Worm (Caenorhabditis elegans) whole organism, midembryonic: Measurements from ENCODE around the gene Y27F2A.9.

Experiments used
- T22C8.4 ChIP-seq: fragments of 200-800 bp; sonication (Bioruptor generic); IDR thresholded peaks from 2 replicates; pipeline ENCODE4 v1.3.6; 2022; ENCODE audit warnings: missing genetic modification characterization, missing compliant biosample characterization
- cog-1 ChIP-seq: sonication (generic microtip); optimal IDR thresholded peaks from 2 replicates; lab custom pipeline; 2016; ENCODE audit warnings: missing genetic modification characterization, missing compliant biosample characterization
- flt-1 ChIP-seq: fragments of 200-800 bp; sonication (Bioruptor generic); IDR thresholded peaks from 2 replicates; pipeline ENCODE4 v1.3.6; 2022; ENCODE audit warnings: missing genetic modification characterization, missing compliant biosample characterization
- klf-2 ChIP-seq: fragments of 200-800 bp; sonication (Bioruptor generic); conservative IDR thresholded peaks from 2 replicates; pipeline ENCODE4 v1.3.6; 2022; ENCODE audit warnings: missing genetic modification reagents, missing genetic modification characterization, missing compliant biosample characterization
- tab-1 ChIP-seq: fragments of 200-800 bp; sonication (Bioruptor generic); IDR thresholded peaks from 2 replicates; pipeline ENCODE4 v1.3.6; 2022; ENCODE audit warnings: missing genetic modification characterization, missing compliant biosample characterization
- ztf-23 ChIP-seq: fragments of 200-800 bp; sonication (Bioruptor generic); IDR thresholded peaks from 2 replicates; pipeline ENCODE4 v1.3.6; 2022; ENCODE audit warnings: missing genetic modification reagents, missing genetic modification characterization, missing compliant biosample characterization

- TF ChIP-seq klf-2 (GFP tag; lab: Robert Waterston, UW) = no peak
- TF ChIP-seq flt-1 (GFP tag; lab: Robert Waterston, UW) = no peak
- no peak for TF ChIP-seq T22C8.4 (GFP tag; lab: Robert Waterston, UW)
- no peak for TF ChIP-seq tab-1 (GFP tag; lab: Robert Waterston, UW)
- no peak for TF ChIP-seq ztf-23
- no peak for TF ChIP-seq cog-1 (tag; lab: Kevin White, UChicago)
These were observed 43.3 kb upstream of the Y27F2A.9 start, which contains the start of gene C17F4.8 for ce11 chrII:3234725-3235124.
